Worm (Caenorhabditis elegans) whole organism, late embryonic: ENCODE measurements around the gene R10E11.9.

ENCODE experiments used
- C38D4.7 ChIP-seq: fragments of 200-800 bp; sonication (Bioruptor generic); optimal IDR thresholded peaks from 2 replicates; lab custom pipeline; 2018; ENCODE audit warnings: mild to moderate bottlenecking, missing genetic modification characterization, moderate library complexity, missing compliant biosample characterization
- F13H6.1 ChIP-seq: sonication (generic microtip); optimal IDR thresholded peaks from 2 replicates; lab custom pipeline; 2016; ENCODE audit warnings: missing genetic modification characterization, missing compliant biosample characterization
- T23F11.4 ChIP-seq: fragments of 200-800 bp; sonication (Bioruptor generic); optimal IDR thresholded peaks from 2 replicates; lab custom pipeline; 2018; ENCODE audit warnings: mild to moderate bottlenecking, missing genetic modification characterization, missing compliant biosample characterization
- Y22D7AL.16 ChIP-seq: sonication (generic microtip); optimal IDR thresholded peaks from 2 replicates; lab custom pipeline; 2016; ENCODE audit warnings: missing genetic modification characterization, missing compliant biosample characterization
- ama-1 ChIP-seq: fragments of 150-350 bp; optimal IDR thresholded peaks from 2 replicates; lab custom pipeline; 2014
- ceh-14 ChIP-seq: sonication (generic microtip); optimal IDR thresholded peaks from 2 replicates; lab custom pipeline; 2016; ENCODE audit warnings: missing genotype, missing genetic modification characterization, missing compliant biosample characterization
- ceh-18 ChIP-seq: sonication (generic microtip); optimal IDR thresholded peaks from 2 replicates; lab custom pipeline; 2016; ENCODE audit warnings: missing genetic modification characterization, missing compliant biosample characterization
- ceh-2 ChIP-seq: sonication (generic microtip); optimal IDR thresholded peaks from 2 replicates; lab custom pipeline; 2016; ENCODE audit warnings: missing genotype, missing genetic modification characterization, missing compliant biosample characterization
- ceh-24 ChIP-seq: sonication (generic microtip); optimal IDR thresholded peaks from 2 replicates; lab custom pipeline; 2016; ENCODE audit warnings: mild to moderate bottlenecking, missing genetic modification characterization, missing compliant biosample characterization
- ceh-30 ChIP-seq: fragments of 150-350 bp; optimal IDR thresholded peaks from 2 replicates; lab custom pipeline; 2014; ENCODE audit warnings: missing biosample characterization, missing genetic modification characterization
- ceh-31 ChIP-seq: sonication (generic microtip); optimal IDR thresholded peaks from 2 replicates; lab custom pipeline; 2016; ENCODE audit warnings: missing genetic modification characterization, missing compliant biosample characterization
- ceh-34 ChIP-seq: sonication (generic microtip); optimal IDR thresholded peaks from 2 replicates; lab custom pipeline; 2016; ENCODE audit warnings: mild to moderate bottlenecking, missing genetic modification characterization, missing compliant biosample characterization
- ceh-6 ChIP-seq: fragments of 200-800 bp; sonication (Bioruptor generic); optimal IDR thresholded peaks from 2 replicates; lab custom pipeline; 2018; ENCODE audit warnings: mild to moderate bottlenecking, missing genetic modification characterization, missing compliant biosample characterization
- ceh-9 ChIP-seq: sonication (generic microtip); optimal IDR thresholded peaks from 2 replicates; lab custom pipeline; 2016; ENCODE audit warnings: mild to moderate bottlenecking, missing genetic modification characterization, inconsistent platforms, missing compliant biosample characterization
- dve-1 ChIP-seq: sonication (generic microtip); optimal IDR thresholded peaks from 2 replicates; lab custom pipeline; 2017; ENCODE audit warnings: antibody characterized with exemption, mild to moderate bottlenecking, missing genetic modification characterization, missing compliant biosample characterization
- elt-2 ChIP-seq: sonication (generic microtip); optimal IDR thresholded peaks from 2 replicates; lab custom pipeline; 2016; ENCODE audit warnings: missing genetic modification reagents, missing genetic modification characterization, missing compliant biosample characterization
- elt-4 ChIP-seq: sonication (generic microtip); optimal IDR thresholded peaks from 2 replicates; lab custom pipeline; 2016; ENCODE audit warnings: missing genetic modification characterization, missing compliant biosample characterization
- eyg-1 ChIP-seq: sonication (generic microtip); optimal IDR thresholded peaks from 2 replicates; lab custom pipeline; 2016; ENCODE audit warnings: missing genotype, missing genetic modification characterization, missing compliant biosample characterization
- fax-1 ChIP-seq: sonication (generic microtip); optimal IDR thresholded peaks from 2 replicates; lab custom pipeline; 2016; ENCODE audit warnings: missing genotype, missing genetic modification characterization, missing compliant biosample characterization
- fkh-10 ChIP-seq: fragments of 150-350 bp; optimal IDR thresholded peaks from 2 replicates; lab custom pipeline; 2014; ENCODE audit warnings: missing biosample characterization, missing genetic modification reagents, missing genetic modification characterization
- fkh-6 ChIP-seq: sonication (generic microtip); optimal IDR thresholded peaks from 2 replicates; lab custom pipeline; 2016; ENCODE audit warnings: missing genetic modification characterization, missing compliant biosample characterization
- hlh-13 ChIP-seq: fragments of 200-800 bp; sonication (Bioruptor generic); optimal IDR thresholded peaks from 2 replicates; lab custom pipeline; 2018; ENCODE audit warnings: mild to moderate bottlenecking, missing genetic modification characterization, missing compliant biosample characterization
- hlh-15 ChIP-seq: sonication (generic microtip); optimal IDR thresholded peaks from 2 replicates; lab custom pipeline; 2016; ENCODE audit warnings: missing genetic modification characterization, missing compliant biosample characterization
- hlh-30 ChIP-seq: sonication (generic microtip); optimal IDR thresholded peaks from 2 replicates; lab custom pipeline; 2017; ENCODE audit warnings: antibody characterized with exemption, missing genetic modification characterization, missing compliant biosample characterization; ENCODE audit not compliant: insufficient read depth
- hlh-6 ChIP-seq: sonication (generic microtip); optimal IDR thresholded peaks from 2 replicates; lab custom pipeline; 2016; ENCODE audit warnings: missing genotype, missing genetic modification characterization, missing compliant biosample characterization
- lim-6 ChIP-seq: sonication (generic microtip); optimal IDR thresholded peaks from 2 replicates; lab custom pipeline; 2016; ENCODE audit warnings: missing genetic modification characterization, missing compliant biosample characterization
- lin-11 ChIP-seq: fragments of 200-800 bp; sonication (Bioruptor generic); optimal IDR thresholded peaks from 2 replicates; lab custom pipeline; 2018; ENCODE audit warnings: mild to moderate bottlenecking, missing genetic modification characterization, missing compliant biosample characterization
- madf-2 ChIP-seq: sonication (generic microtip); optimal IDR thresholded peaks from 2 replicates; lab custom pipeline; 2017; ENCODE audit warnings: missing genetic modification characterization, missing compliant biosample characterization
- nhr-11 ChIP-seq: fragments of 150-350 bp; optimal IDR thresholded peaks from 2 replicates; lab custom pipeline; 2014; ENCODE audit warnings: missing biosample characterization, missing genetic modification characterization
- odd-2 ChIP-seq: sonication (generic microtip); optimal IDR thresholded peaks from 2 replicates; lab custom pipeline; 2017; ENCODE audit warnings: antibody characterized with exemption, mild to moderate bottlenecking, missing genetic modification characterization, missing compliant biosample characterization
- pag-3 ChIP-seq: sonication (generic microtip); optimal IDR thresholded peaks from 2 replicates; lab custom pipeline; 2016; ENCODE audit warnings: missing compliant biosample characterization, missing genetic modification characterization, borderline replicate concordance
- pat-9 ChIP-seq: fragments of 200-800 bp; sonication (Bioruptor generic); optimal IDR thresholded peaks from 2 replicates; lab custom pipeline; 2018; ENCODE audit warnings: mild to moderate bottlenecking, missing genetic modification characterization, moderate library complexity, missing compliant biosample characterization
- pax-1 ChIP-seq: fragments of 150-350 bp; optimal IDR thresholded peaks from 2 replicates; lab custom pipeline; 2014; ENCODE audit warnings: missing biosample characterization, missing genetic modification characterization
- pha-2 ChIP-seq: sonication (generic microtip); optimal IDR thresholded peaks from 2 replicates; lab custom pipeline; 2017; ENCODE audit warnings: mild to moderate bottlenecking, missing genetic modification characterization, missing compliant biosample characterization
- ref-2 ChIP-seq: sonication (generic microtip); optimal IDR thresholded peaks from 2 replicates; lab custom pipeline; 2016; ENCODE audit warnings: missing genetic modification characterization, missing compliant biosample characterization
- rnt-1 ChIP-seq: sonication (generic microtip); optimal IDR thresholded peaks from 2 replicates; lab custom pipeline; 2016; ENCODE audit warnings: missing genetic modification characterization, missing compliant biosample characterization
- tbx-7 ChIP-seq: sonication (generic microtip); optimal IDR thresholded peaks from 2 replicates; lab custom pipeline; 2016; ENCODE audit warnings: missing genotype, missing genetic modification characterization, missing compliant biosample characterization
- ttx-3 ChIP-seq: sonication (generic microtip); optimal IDR thresholded peaks from 2 replicates; lab custom pipeline; 2016; ENCODE audit warnings: missing genetic modification reagents, missing genetic modification characterization, missing compliant biosample characterization
- unc-3 ChIP-seq, 2 experiments: fragments of 200-800 bp in 1 of 2; sonication (Bioruptor generic) in 1 of 2; sonication (generic microtip) in 1 of 2; conservative IDR thresholded peaks in 1 of 2; optimal IDR thresholded peaks in 1 of 2; 2 replicates each; pipeline versions ENCODE4 v1.3.6 to Lab custom; 2016 to 2022; ENCODE audit warnings: missing compliant biosample characterization in 2 of 2, missing genetic modification characterization in 2 of 2, missing genetic modification reagents in 1 of 2
- unc-42 ChIP-seq: sonication (generic microtip); optimal IDR thresholded peaks from 2 replicates; lab custom pipeline; 2016; ENCODE audit warnings: missing genotype, missing genetic modification characterization, missing compliant biosample characterization
- unc-86 ChIP-seq: sonication (generic microtip); optimal IDR thresholded peaks from 2 replicates; lab custom pipeline; 2016; ENCODE audit warnings: missing genetic modification characterization, missing compliant biosample characterization
- ztf-16 ChIP-seq: sonication (generic microtip); optimal IDR thresholded peaks from 2 replicates; lab custom pipeline; 2017; ENCODE audit warnings: missing genetic modification characterization, missing compliant biosample characterization

R10E11.9 gene

ce11 chrIII:9780665-9781304, 12.7 kb downstream of the R10E11.9 start, which contains the start of gene vha-1 (continued):
- TF ChIP-seq elt-4 (tag; lab: Kevin White, UChicago): no peak
- peak; percentile 26 for TF ChIP-seq hlh-30
- no peak for TF ChIP-seq fax-1 (tag; lab: Kevin White, UChicago)
- no peak for TF ChIP-seq lim-6 (tag; lab: Kevin White, UChicago)
- no peak for TF ChIP-seq Y22D7AL.16 (tag; lab: Kevin White, UChicago)
- TF ChIP-seq nhr-11 (tag; lab: Kevin White, UChicago): no peak
- TF ChIP-seq F13H6.1 (tag; lab: Kevin White, UChicago): no peak
- TF ChIP-seq lin-11: no peak
- no peak for TF ChIP-seq ceh-9 (tag; lab: Kevin White, UChicago)
- no peak for TF ChIP-seq tbx-7
- no peak for TF ChIP-seq fkh-10 (GFP tag; lab: Kevin White, UChicago)
- TF ChIP-seq pat-9 (tag; lab: Kevin White, UChicago): no peak
- TF ChIP-seq unc-3 (GFP tag; conservative IDR thresholded peaks at IDR 0.05; lab: Robert Waterston, UW): no peak
- no peak for TF ChIP-seq unc-3 (tag; optimal IDR thresholded peaks at IDR 0.05; lab: Kevin White, UChicago)
- no peak for TF ChIP-seq ceh-24 (tag; lab: Kevin White, UChicago)
- TF ChIP-seq unc-42: peak; percentile 44
- peak; percentile 26 for TF ChIP-seq ceh-30 (tag; lab: Kevin White, UChicago)
- peak; percentile 61 for TF ChIP-seq ceh-31 (tag; lab: Kevin White, UChicago)
- peak; percentile 2 for TF ChIP-seq ttx-3
- no peak for TF ChIP-seq odd-2 (tag; lab: Kevin White, UChicago)
- peak; percentile 63 for TF ChIP-seq ref-2 (tag; lab: Kevin White, UChicago)
- no peak for TF ChIP-seq ceh-2 (tag; lab: Kevin White, UChicago)
- no peak for TF ChIP-seq ceh-6
- TF ChIP-seq ceh-34 (tag; lab: Kevin White, UChicago): peak; percentile 31
- no peak for TF ChIP-seq fkh-6 (tag; lab: Kevin White, UChicago)
- TF ChIP-seq madf-2 (tag; lab: Kevin White, UChicago): no peak
- TF ChIP-seq C38D4.7: no peak
- no peak for TF ChIP-seq eyg-1 (tag; lab: Kevin White, UChicago)
- TF ChIP-seq elt-2: peak; percentile 39
- no peak for TF ChIP-seq hlh-15 (tag; lab: Kevin White, UChicago)
- TF ChIP-seq ceh-14 (tag; lab: Kevin White, UChicago): no peak
- TF ChIP-seq pag-3 (tag; lab: Kevin White, UChicago): no peak

DNA sequence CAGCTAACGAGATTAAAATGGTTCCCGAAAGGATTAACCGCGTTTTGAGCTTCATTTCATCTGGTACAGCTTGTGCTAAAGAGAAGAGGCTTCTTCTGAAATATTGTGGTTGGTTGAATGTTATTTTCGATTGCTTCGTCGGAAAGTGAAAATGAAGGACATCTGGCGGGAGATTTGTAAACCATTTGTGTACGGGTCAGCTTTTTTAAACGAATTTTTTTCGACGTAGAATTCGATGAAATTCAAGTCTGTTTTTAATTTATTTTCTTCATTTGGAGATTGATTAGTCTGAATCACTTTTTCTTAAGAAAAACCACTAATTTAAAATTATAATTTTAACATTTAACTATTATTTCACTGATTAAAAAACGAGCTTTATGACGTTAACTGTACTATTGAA, 13.2 kb downstream of the R10E11.9 start, which contains the start of gene sqv-3:
Gene sqv-3 (minus strand): TSS at position 101 of the 400 bp plus-strand sequence.
- TF ChIP-seq pax-1 (tag; lab: Kevin White, UChicago): no peak
- no peak for TF ChIP-seq unc-86
- no peak for TF ChIP-seq ceh-18 (tag; lab: Kevin White, UChicago)
- TF ChIP-seq madf-2 (tag; lab: Kevin White, UChicago): no peak
- no peak for TF ChIP-seq ceh-31 (tag; lab: Kevin White, UChicago)
- TF ChIP-seq F13H6.1 (tag; lab: Kevin White, UChicago): no peak
- TF ChIP-seq ztf-16 (tag; lab: Kevin White, UChicago): no peak
- no peak for TF ChIP-seq rnt-1 (tag; lab: Kevin White, UChicago)
- TF ChIP-seq hlh-13: no peak
- TF ChIP-seq dve-1 (tag; lab: Kevin White, UChicago): no peak
- no peak for TF ChIP-seq unc-3 (GFP tag; conservative IDR thresholded peaks at IDR 0.05; lab: Robert Waterston, UW)
- no peak for TF ChIP-seq unc-3 (tag; optimal IDR thresholded peaks at IDR 0.05; lab: Kevin White, UChicago)
- TF ChIP-seq ama-1 (lab: Kevin White, UChicago): no peak
- no peak for TF ChIP-seq T23F11.4
- TF ChIP-seq hlh-6: no peak
- no peak for TF ChIP-seq ref-2 (tag; lab: Kevin White, UChicago)
- TF ChIP-seq pha-2 (tag; lab: Kevin White, UChicago): no peak
- TF ChIP-seq pag-3 (tag; lab: Kevin White, UChicago): no peak
- TF ChIP-seq fkh-10 (GFP tag; lab: Kevin White, UChicago): no peak
